Fruit fly (Drosophila melanogaster) S2 (cell line): ENCODE measurements around the gene CG9257.

Experiments used
- CG8478 ChIP-seq: fragments of >200 bp; optimal IDR thresholded peaks from 2 replicates; lab custom pipeline; 2018
- CTCF ChIP-seq, 2 experiments: fragments of >200 bp; optimal IDR thresholded peaks; 2 replicates each; lab custom pipeline; 2018

DNA sequence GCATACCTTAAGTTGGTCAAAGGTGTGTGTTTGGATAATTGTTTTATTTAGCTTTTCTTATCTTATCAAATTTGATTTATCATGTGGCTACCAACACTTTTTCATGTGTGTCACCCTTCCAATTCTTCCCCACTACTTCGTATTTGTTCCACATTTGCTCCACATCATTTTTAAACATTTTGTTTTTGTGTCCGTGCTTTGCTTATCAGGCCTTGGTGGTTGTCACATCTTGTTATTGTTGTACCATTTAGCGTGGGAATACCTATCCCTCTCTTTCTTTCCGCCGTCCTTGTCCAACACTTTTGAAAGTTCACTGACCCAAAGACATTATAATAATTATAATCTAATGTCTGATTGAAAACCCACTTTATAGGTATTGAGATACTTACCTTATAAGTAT is 48.9 kb upstream of the CG9257 start:
- no peak for TF ChIP-seq CG8478 (lab: Kevin White, UChicago)
- no peak for TF ChIP-seq CTCF (optimal IDR thresholded peaks at IDR 0.05; lab: Kevin White, UChicago)
